Fruit fly (Drosophila melanogaster) whole organism, prepupa: Measurements from ENCODE around the gene CG9312.

ENCODE experiments used
- Blimp-1 ChIP-seq: fragments of 200-800 bp; sonication (Bioruptor generic); optimal IDR thresholded peaks from 3 replicates; lab custom pipeline; 2017; ENCODE audit warnings: missing biosample characterization, missing genetic modification characterization, mild to moderate bottlenecking, moderate library complexity, missing genetic modification reagents
- CG10631 ChIP-seq: fragments of 200-800 bp; sonication (Bioruptor generic); optimal IDR thresholded peaks from 2 replicates; lab custom pipeline; 2016; ENCODE audit warnings: missing biosample characterization, missing genetic modification characterization
- CG11762 ChIP-seq: fragments of 200-800 bp; sonication (Bioruptor generic); optimal IDR thresholded peaks from 3 replicates; lab custom pipeline; 2016; ENCODE audit warnings: missing biosample characterization, missing genetic modification characterization; ENCODE audit not compliant: insufficient read depth
- CG1621 ChIP-seq: fragments of 200-800 bp; sonication (Bioruptor generic); optimal IDR thresholded peaks from 3 replicates; lab custom pipeline; 2018; ENCODE audit warnings: missing biosample characterization, mild to moderate bottlenecking, missing genetic modification characterization
- CG34406 ChIP-seq: fragments of 200-800 bp; sonication (Bioruptor generic); optimal IDR thresholded peaks from 3 replicates; lab custom pipeline; 2016; ENCODE audit warnings: missing biosample characterization, missing genetic modification characterization
- CG6163 ChIP-seq: fragments of 200-800 bp; sonication (Bioruptor generic); IDR thresholded peaks from 3 replicates; pipeline ENCODE4 v1.3.6; 2022; ENCODE audit warnings: missing biosample characterization, missing genetic modification characterization
- CG6808 ChIP-seq: fragments of 200-800 bp; sonication (Bioruptor generic); optimal IDR thresholded peaks from 3 replicates; lab custom pipeline; 2017; ENCODE audit warnings: missing biosample characterization, missing genetic modification characterization, mild to moderate bottlenecking, moderate library complexity, missing genetic modification reagents
- CG8119 ChIP-seq: fragments of 200-800 bp; sonication (Bioruptor generic); IDR thresholded peaks from 3 replicates; pipeline ENCODE4 v1.3.6; 2022; ENCODE audit warnings: missing biosample characterization, missing genetic modification characterization
- Eip75B ChIP-seq: fragments of 200-800 bp; sonication (Bioruptor generic); optimal IDR thresholded peaks from 3 replicates; lab custom pipeline; 2016; ENCODE audit warnings: missing biosample characterization, missing genetic modification characterization
- Lpt ChIP-seq: fragments of 200-800 bp; sonication (Bioruptor generic); optimal IDR thresholded peaks from 3 replicates; lab custom pipeline; 2016; ENCODE audit warnings: missing biosample characterization, missing genetic modification characterization
- Sox14 ChIP-seq: fragments of 200-800 bp; sonication (Bioruptor generic); optimal IDR thresholded peaks from 3 replicates; lab custom pipeline; 2016; ENCODE audit warnings: missing biosample characterization, missing genetic modification characterization
- achi ChIP-seq: fragments of 200-800 bp; sonication (Bioruptor generic); optimal IDR thresholded peaks from 3 replicates; lab custom pipeline; 2016; ENCODE audit warnings: missing biosample characterization, missing genetic modification characterization
- dac ChIP-seq: fragments of 200-800 bp; sonication (Bioruptor generic); optimal IDR thresholded peaks from 2 replicates; lab custom pipeline; 2017; ENCODE audit warnings: missing biosample characterization, mild to moderate bottlenecking, missing genetic modification characterization
- fd85E ChIP-seq: fragments of 200-800 bp; sonication (Bioruptor generic); optimal IDR thresholded peaks from 3 replicates; lab custom pipeline; 2016; ENCODE audit warnings: missing biosample characterization, missing genetic modification characterization
- fkh ChIP-seq: fragments of 200-800 bp; sonication (Bioruptor generic); optimal IDR thresholded peaks from 3 replicates; lab custom pipeline; 2017; ENCODE audit warnings: missing biosample characterization, mild to moderate bottlenecking, missing genetic modification characterization, moderate library complexity
- lz ChIP-seq: fragments of 200-800 bp; sonication (Bioruptor generic); optimal IDR thresholded peaks from 3 replicates; lab custom pipeline; 2016; ENCODE audit warnings: missing biosample characterization, missing genetic modification characterization

CG9312 gene

dm6 chr3R:13816375-13816711 is 50.8 kb downstream of the CG9312 start (continued):
- TF ChIP-seq fkh (GFP tag; lab: Kevin White, UChicago): peak; percentile 27
- no peak for TF ChIP-seq dac (GFP tag; lab: Kevin White, UChicago)
- peak; percentile 20 for TF ChIP-seq Sox14 (GFP tag; lab: Kevin White, UChicago)
- TF ChIP-seq lz: peak; percentile 21
- peak; percentile 74 for TF ChIP-seq Blimp-1 (GFP tag; lab: Kevin White, UChicago)
- peak; percentile 67; the same call in 2 of the 3 replicates for TF ChIP-seq CG6163 (GFP tag; lab: Robert Waterston, UW)
- peak; percentile 36 for TF ChIP-seq CG6808 (GFP tag; lab: Kevin White, UChicago)
- no peak for TF ChIP-seq Lpt (GFP tag; lab: Kevin White, UChicago)
- no peak for TF ChIP-seq CG11762 (GFP tag; lab: Kevin White, UChicago)
- peak; percentile 73 for TF ChIP-seq Eip75B (GFP tag; lab: Kevin White, UChicago)
- peak; percentile 36; the same call in 1 of the 3 replicates for TF ChIP-seq CG8119
- TF ChIP-seq achi (GFP tag; lab: Kevin White, UChicago): peak; percentile 40
- no peak for TF ChIP-seq CG1621 (tag; lab: Kevin White, UChicago)
- TF ChIP-seq CG10631 (GFP tag; lab: Kevin White, UChicago): no peak
- peak; percentile 41 for TF ChIP-seq CG34406
- no peak for TF ChIP-seq fd85E (GFP tag; lab: Kevin White, UChicago)
